Fruit fly (Drosophila melanogaster): ENCODE data around the gene mad2.

- no peak for TF ChIP-seq EcR (GFP tag; optimal IDR thresholded peaks at IDR 0.05)
- TF ChIP-seq usp (GFP tag; optimal IDR thresholded peaks at IDR 0.05) = no peak
Observed at dm6 chr3L:5810633-5811341, 2.1 kb downstream of the mad2 start, which contains the start of the genes S6k and kri.
